Worm (Caenorhabditis elegans) whole organism, mixed stage, embryonic: ENCODE results near the gene bath-5.
"Not testable (repeated sequence)": the region's sequence is repeated elsewhere in the genome, so short reads cannot be mapped to it uniquely, and the experiment has no call there.

Experiments
- M03D4.4 ChIP-seq: sonication (generic microtip); optimal IDR thresholded peaks from 2 replicates; lab custom pipeline; 2017; ENCODE audit warnings: mild to moderate bottlenecking, missing genetic modification characterization, missing compliant biosample characterization
- blmp-1 ChIP-seq: fragments of 150-350 bp; optimal IDR thresholded peaks from 2 replicates; lab custom pipeline; 2014; ENCODE audit warnings: missing biosample characterization, missing genetic modification characterization
- ceh-43 ChIP-seq: fragments of 200-800 bp; sonication (Bioruptor generic); optimal IDR thresholded peaks from 2 replicates; lab custom pipeline; 2018; ENCODE audit warnings: mild to moderate bottlenecking, missing genetic modification characterization, moderate library complexity, missing compliant biosample characterization
- ceh-83 ChIP-seq: fragments of 200-800 bp; sonication (Bioruptor generic); optimal IDR thresholded peaks from 2 replicates; lab custom pipeline; 2018; ENCODE audit warnings: mild to moderate bottlenecking, missing genetic modification characterization, missing compliant biosample characterization
- ces-1 ChIP-seq: fragments of 150-350 bp; optimal IDR thresholded peaks from 2 replicates; lab custom pipeline; 2014; ENCODE audit warnings: missing biosample characterization, missing genetic modification reagents, missing genetic modification characterization
- cnd-1 ChIP-seq: fragments of 200-800 bp; sonication (Bioruptor generic); optimal IDR thresholded peaks from 2 replicates; lab custom pipeline; 2018; ENCODE audit warnings: mild to moderate bottlenecking, missing genetic modification characterization, missing compliant biosample characterization
- drap-1 ChIP-seq: fragments of 200-800 bp; sonication (Bioruptor generic); optimal IDR thresholded peaks from 3 replicates; lab custom pipeline; 2018; ENCODE audit warnings: mild to moderate bottlenecking, missing genetic modification characterization, missing compliant biosample characterization
- elt-1 ChIP-seq: sonication (generic microtip); optimal IDR thresholded peaks from 2 replicates; lab custom pipeline; 2017; ENCODE audit warnings: missing genetic modification characterization, mild to moderate bottlenecking, missing compliant biosample characterization, antibody characterized with exemption, moderate library complexity, borderline replicate concordance; ENCODE audit not compliant: insufficient read depth
- elt-3 ChIP-seq: fragments of 150-350 bp; optimal IDR thresholded peaks from 2 replicates; lab custom pipeline; 2014; ENCODE audit warnings: missing biosample characterization, missing genetic modification characterization
- ham-2 ChIP-seq: fragments of 200-800 bp; sonication (Bioruptor generic); optimal IDR thresholded peaks from 2 replicates; lab custom pipeline; 2018; ENCODE audit warnings: mild to moderate bottlenecking, missing genetic modification characterization, missing compliant biosample characterization
- hlh-1 ChIP-seq: fragments of 150-350 bp; optimal IDR thresholded peaks from 2 replicates; lab custom pipeline; 2014; ENCODE audit warnings: missing biosample characterization, missing genetic modification reagents, missing genetic modification characterization
- lin-13 ChIP-seq: fragments of 150-350 bp; optimal IDR thresholded peaks from 2 replicates; lab custom pipeline; 2014; ENCODE audit warnings: missing biosample characterization, missing genetic modification characterization
- lin-32 ChIP-seq: fragments of 200-800 bp; sonication (Bioruptor generic); optimal IDR thresholded peaks from 2 replicates; lab custom pipeline; 2018; ENCODE audit warnings: mild to moderate bottlenecking, missing genetic modification characterization, missing compliant biosample characterization
- mab-5 ChIP-seq: fragments of 150-350 bp; optimal IDR thresholded peaks from 2 replicates; lab custom pipeline; 2014; ENCODE audit warnings: missing biosample characterization, missing genetic modification characterization
- mep-1 ChIP-seq: fragments of 150-350 bp; optimal IDR thresholded peaks from 2 replicates; lab custom pipeline; 2017; ENCODE audit warnings: missing biosample characterization, missing genetic modification reagents, missing genetic modification characterization, inconsistent platforms
- mls-2 ChIP-seq: sonication (generic microtip); optimal IDR thresholded peaks from 2 replicates; lab custom pipeline; 2016; ENCODE audit warnings: mild to moderate bottlenecking, missing genetic modification characterization, moderate library complexity, missing compliant biosample characterization
- nhr-12 ChIP-seq: fragments of 150-350 bp; optimal IDR thresholded peaks from 2 replicates; lab custom pipeline; 2014; ENCODE audit warnings: missing biosample characterization, missing genetic modification characterization
- nhr-2 ChIP-seq: fragments of 150-350 bp; optimal IDR thresholded peaks from 2 replicates; lab custom pipeline; 2014; ENCODE audit warnings: missing biosample characterization, missing genetic modification characterization
- nhr-237 ChIP-seq: fragments of 150-350 bp; optimal IDR thresholded peaks from 2 replicates; lab custom pipeline; 2014; ENCODE audit warnings: missing biosample characterization, missing genetic modification characterization
- nhr-28 ChIP-seq: fragments of 150-350 bp; optimal IDR thresholded peaks from 2 replicates; lab custom pipeline; 2014; ENCODE audit warnings: missing biosample characterization, missing genetic modification characterization
- nhr-76 ChIP-seq: sonication (generic microtip); optimal IDR thresholded peaks from 2 replicates; lab custom pipeline; 2017; ENCODE audit warnings: missing biosample characterization, missing genetic modification characterization
- pha-4 ChIP-seq: fragments of 150-350 bp; optimal IDR thresholded peaks from 2 replicates; lab custom pipeline; 2018; ENCODE audit warnings: missing biosample characterization, missing genetic modification reagents, missing genetic modification characterization
- sem-2 ChIP-seq: fragments of 200-800 bp; sonication (Bioruptor generic); optimal IDR thresholded peaks from 2 replicates; lab custom pipeline; 2018; ENCODE audit warnings: mild to moderate bottlenecking, missing genetic modification characterization, missing compliant biosample characterization
- snpc-4 ChIP-seq: fragments of 150-350 bp; optimal IDR thresholded peaks from 2 replicates; lab custom pipeline; 2014; ENCODE audit warnings: missing biosample characterization, missing genetic modification characterization
- sptf-1 ChIP-seq: sonication (generic microtip); optimal IDR thresholded peaks from 2 replicates; lab custom pipeline; 2017; ENCODE audit warnings: mild to moderate bottlenecking, missing genetic modification characterization, moderate library complexity, missing compliant biosample characterization
- tbx-8 ChIP-seq: fragments of 200-800 bp; sonication (Bioruptor generic); optimal IDR thresholded peaks from 2 replicates; lab custom pipeline; 2018; ENCODE audit warnings: mild to moderate bottlenecking, missing genetic modification characterization, moderate library complexity, missing compliant biosample characterization
- unc-120 ChIP-seq: sonication (generic microtip); optimal IDR thresholded peaks from 2 replicates; lab custom pipeline; 2017; ENCODE audit warnings: missing genetic modification characterization, missing compliant biosample characterization; ENCODE audit not compliant: poor library complexity, severe bottlenecking
- unc-62 ChIP-seq: fragments of 150-350 bp; optimal IDR thresholded peaks from 2 replicates; lab custom pipeline; 2014; ENCODE audit warnings: missing biosample characterization, missing genetic modification reagents, missing genetic modification characterization
- zip-8 ChIP-seq: fragments of 150-350 bp; optimal IDR thresholded peaks from 2 replicates; lab custom pipeline; 2014; ENCODE audit warnings: missing biosample characterization, missing genetic modification characterization
- ztf-11 ChIP-seq: fragments of 150-350 bp; optimal IDR thresholded peaks from 2 replicates; lab custom pipeline; 2014; ENCODE audit warnings: missing biosample characterization, missing genetic modification characterization

bath-5 gene

DNA sequence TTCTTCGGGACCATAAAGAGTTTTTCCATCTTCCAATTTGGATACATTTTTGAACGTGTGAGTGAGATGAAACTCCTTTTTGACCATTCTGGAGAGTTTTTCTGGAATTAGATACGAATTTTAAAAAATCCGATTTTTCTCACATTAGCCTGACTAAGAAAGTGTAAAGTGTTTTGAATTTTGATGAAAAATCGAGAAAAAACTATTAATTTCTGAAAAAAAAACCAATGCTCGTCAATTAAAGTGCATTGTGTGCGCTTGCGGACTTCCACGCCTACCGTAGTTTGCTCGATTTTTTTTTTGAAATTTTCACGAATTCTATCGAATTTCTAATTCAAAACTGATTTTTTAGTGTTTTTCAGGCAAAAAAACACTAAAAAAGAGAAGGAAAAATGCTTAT, 3.0 kb downstream of the bath-5 start, which contains the start of gene bath-1:
TSS of gene bath-1 (minus strand) at position 101 of the 400 bp plus-strand sequence.
- TF ChIP-seq nhr-237 (tag; lab: Kevin White, UChicago) (no peak), nhr-2 (tag; lab: Kevin White, UChicago) (no peak), nhr-76 (tag; lab: Kevin White, UChicago) (no peak), mls-2 (tag; lab: Kevin White, UChicago) (no peak), drap-1 (no peak), elt-3 (no peak), ceh-43 (GFP tag; lab: Kevin White, UChicago) (no peak), lin-13 (tag; lab: Kevin White, UChicago) (no peak), mab-5 (tag; lab: Kevin White, UChicago) (no peak), tbx-8 (no peak), elt-1 (no peak), nhr-12 (tag; lab: Kevin White, UChicago) (no peak), unc-62 (GFP tag; lab: Kevin White, UChicago) (no peak), pha-4 (tag; lab: Kevin White, UChicago) (no peak), sem-2 (GFP tag; lab: Kevin White, UChicago) (no peak)

DNA sequence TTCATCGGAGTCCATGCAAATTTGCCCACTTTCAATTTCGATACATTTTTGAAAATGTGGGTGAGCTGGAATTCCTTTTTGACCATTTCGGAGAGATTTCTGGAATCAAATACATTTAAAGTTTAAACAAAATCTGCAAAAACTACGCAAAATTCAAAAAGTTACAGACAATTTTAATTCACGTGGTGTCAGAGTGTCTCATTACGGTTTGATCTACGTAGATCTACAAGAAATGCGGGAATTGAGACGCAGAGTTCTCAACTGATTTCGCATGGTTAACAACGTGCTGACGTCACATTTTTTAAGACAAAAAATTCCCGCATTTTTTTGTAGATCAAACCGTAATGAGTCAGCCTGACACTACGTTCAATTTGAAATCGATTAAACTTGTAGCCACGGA, 5.2 kb downstream of the bath-5 start, which contains the start of gene bath-21:
TSS of gene bath-21 (minus strand) at position 101 of the 400 bp plus-strand sequence.
- TF ChIP-seq nhr-2 (tag; lab: Kevin White, UChicago) (no peak), elt-1 (no peak), blmp-1 (no peak), tbx-8 (no peak), ces-1 (GFP tag; lab: Kevin White, UChicago) (no peak), sem-2 (GFP tag; lab: Kevin White, UChicago) (no peak), cnd-1 (tag; lab: Kevin White, UChicago) (no peak), lin-13 (tag; lab: Kevin White, UChicago) (no peak), snpc-4 (tag; lab: Kevin White, UChicago) (no peak), hlh-1 (tag; lab: Kevin White, UChicago) (no peak), ztf-11 (tag; lab: Kevin White, UChicago) (no peak), drap-1 (no peak), mls-2 (tag; lab: Kevin White, UChicago) (no peak)

DNA sequence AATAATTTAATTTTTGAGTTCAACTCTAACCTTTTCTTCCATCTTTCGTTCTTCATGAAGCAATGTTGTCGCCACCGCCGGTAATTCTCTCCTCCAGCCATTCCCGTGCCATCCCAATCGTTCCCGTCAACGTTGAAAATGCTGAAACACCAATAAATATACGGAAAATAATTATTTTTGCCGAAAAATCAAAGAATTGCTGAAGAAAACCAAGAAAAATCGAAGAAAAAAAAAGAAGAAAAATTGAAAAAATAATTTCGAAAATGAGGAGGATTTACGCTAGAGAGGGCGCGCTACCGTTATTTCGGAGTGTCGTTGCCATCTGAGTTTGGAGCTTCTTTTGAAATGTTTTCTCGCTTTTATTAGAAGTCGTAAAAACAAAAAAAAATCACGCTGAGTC, 8.2 kb downstream of the bath-5 start, which contains the start of gene cya-2:
TSS of gene cya-2 (minus strand) at position 101 of the 400 bp plus-strand sequence.
- TF ChIP-seq elt-3; ces-1 (GFP tag; lab: Kevin White, UChicago); sem-2 (GFP tag; lab: Kevin White, UChicago): not testable (repeated sequence)

DNA sequence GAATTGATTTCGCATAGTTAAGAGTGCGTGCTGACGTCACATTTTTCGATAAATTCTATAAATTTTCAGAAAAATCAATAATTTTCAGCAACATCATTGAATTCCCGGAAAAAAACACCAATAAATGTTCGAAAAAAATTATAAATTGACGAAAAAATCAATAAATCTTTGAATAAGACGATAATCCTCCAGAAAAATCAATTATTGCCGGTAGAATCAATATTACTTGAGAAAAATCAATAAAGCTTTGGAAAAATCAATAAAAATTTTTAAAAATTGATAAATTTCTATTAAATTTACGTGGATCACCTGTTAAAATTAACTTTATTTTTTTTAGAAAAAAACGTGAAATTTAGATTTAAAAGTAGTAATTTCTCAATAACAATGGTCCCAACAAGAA, 17.9 kb downstream of the bath-5 start:
- TF ChIP-seq mab-5 (tag; lab: Kevin White, UChicago), result no peak
- no peak for TF ChIP-seq ceh-83 (GFP tag; lab: Kevin White, UChicago)
- no peak for TF ChIP-seq ceh-43 (GFP tag; lab: Kevin White, UChicago)
- TF ChIP-seq ces-1 (GFP tag; lab: Kevin White, UChicago), result no peak
- no peak for TF ChIP-seq cnd-1 (tag; lab: Kevin White, UChicago)
- TF ChIP-seq mep-1 (tag; lab: Kevin White, UChicago), result no peak
- no peak for TF ChIP-seq M03D4.4
- TF ChIP-seq unc-120 (tag; lab: Kevin White, UChicago), result no peak
- no peak for TF ChIP-seq zip-8 (tag; lab: Kevin White, UChicago)
- no peak for TF ChIP-seq lin-13 (tag; lab: Kevin White, UChicago)
- no peak for TF ChIP-seq lin-32 (GFP tag; lab: Kevin White, UChicago)
- no peak for TF ChIP-seq mls-2 (tag; lab: Kevin White, UChicago)
- no peak for TF ChIP-seq elt-1
- TF ChIP-seq ham-2 (GFP tag; lab: Kevin White, UChicago), result no peak
- TF ChIP-seq sptf-1 (tag; lab: Kevin White, UChicago), result no peak
- no peak for TF ChIP-seq drap-1

DNA sequence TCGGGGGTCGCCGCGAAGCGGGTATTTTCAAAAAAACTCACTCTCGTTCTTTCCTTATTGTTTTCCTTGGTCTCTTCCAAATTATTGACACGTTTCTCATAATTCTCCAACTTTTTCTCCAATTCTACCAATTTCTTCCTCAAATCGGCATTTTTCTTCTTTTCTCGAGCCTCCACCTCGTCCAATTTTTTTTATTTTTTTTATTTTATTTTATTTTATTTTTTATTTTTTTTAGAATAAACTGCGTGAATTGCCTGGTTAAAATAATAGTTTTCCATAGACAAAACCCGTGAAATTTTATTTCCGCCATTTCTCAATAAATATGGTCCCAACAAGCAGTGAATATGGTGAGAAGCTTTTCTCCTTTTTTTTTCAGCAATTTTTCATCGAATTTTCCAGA, 19.1 kb downstream of the bath-5 start, which contains the start of gene F59H6.15:
TSS of gene F59H6.15 (plus strand) at position 301 of the 400 bp plus-strand sequence.
- TF ChIP-seq unc-120 (tag; lab: Kevin White, UChicago), result no peak
- no peak for TF ChIP-seq nhr-28 (tag; lab: Kevin White, UChicago)
- TF ChIP-seq nhr-2 (tag; lab: Kevin White, UChicago), result no peak
- no peak for TF ChIP-seq M03D4.4
- TF ChIP-seq ceh-43 (GFP tag; lab: Kevin White, UChicago), result no peak
- no peak for TF ChIP-seq ceh-83 (GFP tag; lab: Kevin White, UChicago)
- no peak for TF ChIP-seq mab-5 (tag; lab: Kevin White, UChicago)
- TF ChIP-seq snpc-4 (tag; lab: Kevin White, UChicago), result no peak
- TF ChIP-seq, all 35 proteins: peak for 0
